Fruit fly (Drosophila melanogaster) whole organism, wandering third instar larva: ENCODE results near the gene mgr.

ENCODE experiments used
- Abd-B ChIP-seq: fragments of >200 bp; optimal IDR thresholded peaks from 2 replicates; lab custom pipeline; 2017; ENCODE audit warnings: missing biosample characterization, missing genetic modification characterization
- CG32264 ChIP-seq: fragments of 200-800 bp; sonication (Bioruptor generic); optimal IDR thresholded peaks from 2 replicates; lab custom pipeline; 2016; ENCODE audit warnings: missing biosample characterization, missing genetic modification characterization
- CG9705 ChIP-seq: fragments of 200-800 bp; sonication (Bioruptor generic); optimal IDR thresholded peaks from 2 replicates; lab custom pipeline; 2018; ENCODE audit warnings: missing biosample characterization, mild to moderate bottlenecking, missing genetic modification characterization
- CrebA ChIP-seq: fragments of 200-800 bp; sonication (Bioruptor generic); optimal IDR thresholded peaks from 2 replicates; lab custom pipeline; 2016; ENCODE audit warnings: missing biosample characterization, mild to moderate bottlenecking, missing genetic modification characterization, borderline replicate concordance
- Dfd ChIP-seq: fragments of >200 bp; optimal IDR thresholded peaks from 2 replicates; lab custom pipeline; 2017; ENCODE audit warnings: missing biosample characterization, missing genetic modification characterization
- Dif ChIP-seq: fragments of 200-275, 200-300 bp; sonication (Bioruptor generic); optimal IDR thresholded peaks from 2 replicates; lab custom pipeline; 2018; ENCODE audit warnings: missing biosample characterization, missing genetic modification characterization; ENCODE audit not compliant: partially characterized antibody
- GATAd ChIP-seq: sonication (Bioruptor generic); optimal IDR thresholded peaks from 2 replicates; lab custom pipeline; 2016; ENCODE audit warnings: missing biosample characterization, missing genetic modification characterization
- HLH106 ChIP-seq: fragments of 200-800 bp; optimal IDR thresholded peaks from 3 replicates; lab custom pipeline; 2019; ENCODE audit warnings: missing biosample characterization, mild to moderate bottlenecking, missing genetic modification characterization, moderate library complexity
- Hnf4 ChIP-seq: fragments of 200-800 bp; sonication (Bioruptor generic); optimal IDR thresholded peaks from 2 replicates; lab custom pipeline; 2016; ENCODE audit warnings: missing biosample characterization, mild to moderate bottlenecking, missing genetic modification characterization
- Hr78 ChIP-seq: fragments of >200 bp; optimal IDR thresholded peaks from 2 replicates; lab custom pipeline; 2017; ENCODE audit warnings: missing biosample characterization, missing genetic modification characterization
- Hr83 ChIP-seq: fragments of 200-300 bp; sonication (Bioruptor generic); optimal IDR thresholded peaks from 2 replicates; lab custom pipeline; 2016; ENCODE audit warnings: missing biosample characterization, mild to moderate bottlenecking, missing genetic modification characterization, moderate library complexity; ENCODE audit not compliant: poor library complexity, severe bottlenecking
- Jra ChIP-seq: sonication (Bioruptor generic); optimal IDR thresholded peaks from 2 replicates; lab custom pipeline; 2016; ENCODE audit warnings: missing biosample characterization, missing genetic modification characterization
- Mio ChIP-seq: sonication (Bioruptor generic); optimal IDR thresholded peaks from 2 replicates; lab custom pipeline; 2016; ENCODE audit warnings: missing biosample characterization, missing genetic modification characterization
- Myc ChIP-seq: fragments of >200 bp; optimal IDR thresholded peaks from 2 replicates; lab custom pipeline; 2017
- N ChIP-seq: fragments of >200 bp; optimal IDR thresholded peaks from 2 replicates; lab custom pipeline; 2018; ENCODE audit warnings: missing biosample characterization, missing external identifiers, missing genetic modification characterization
- OdsH ChIP-seq: fragments of 200-800 bp; sonication (Bioruptor generic); optimal IDR thresholded peaks from 2 replicates; lab custom pipeline; 2016; ENCODE audit warnings: missing biosample characterization, mild to moderate bottlenecking, missing genetic modification characterization
- Rel ChIP-seq, 2 experiments: fragments of 200-800 bp; sonication (Bioruptor generic) in 1 of 2; optimal IDR thresholded peaks; 2 replicates in 1 of 2; 3 replicates in 1 of 2; lab custom pipeline; 2016 to 2019; ENCODE audit warnings: mild to moderate bottlenecking in 2 of 2, missing biosample characterization in 2 of 2, missing genetic modification characterization in 2 of 2, moderate library complexity in 1 of 2
- Sp1 ChIP-seq: fragments of 200-800 bp; sonication (Bioruptor generic); optimal IDR thresholded peaks from 3 replicates; lab custom pipeline; 2019; ENCODE audit warnings: missing biosample characterization, mild to moderate bottlenecking, missing genetic modification characterization, moderate library complexity
- Vsx2 ChIP-seq: fragments of 200-300, 225-300 bp; sonication (Bioruptor generic); optimal IDR thresholded peaks from 2 replicates; lab custom pipeline; 2018; ENCODE audit warnings: missing biosample characterization, missing genetic modification characterization; ENCODE audit not compliant: partially characterized antibody
- br ChIP-seq: fragments of 200-800 bp; sonication (Bioruptor generic); optimal IDR thresholded peaks from 2 replicates; lab custom pipeline; 2016; ENCODE audit warnings: missing biosample characterization, missing genetic modification characterization
- brk ChIP-seq: fragments of 200-800 bp; sonication (Bioruptor generic); optimal IDR thresholded peaks from 2 replicates; lab custom pipeline; 2016; ENCODE audit warnings: missing biosample characterization, mild to moderate bottlenecking, missing genetic modification characterization
- dl ChIP-seq, 2 experiments: fragments of 175-275, 200-275 bp in 1 of 2; fragments of 200-275 bp in 1 of 2; sonication (Bioruptor generic); optimal IDR thresholded peaks; lab custom pipeline; 2018; ENCODE audit warnings: mild to moderate bottlenecking in 2 of 2, missing biosample characterization in 2 of 2, missing genetic modification characterization in 2 of 2, moderate library complexity in 2 of 2; ENCODE audit not compliant: partially characterized antibody in 2 of 2, insufficient read depth in 1 of 2
- dmrt93B ChIP-seq: fragments of 200-800 bp; sonication (Bioruptor generic); optimal IDR thresholded peaks from 2 replicates; lab custom pipeline; 2018; ENCODE audit warnings: missing biosample characterization, mild to moderate bottlenecking, missing genetic modification characterization
- dsf ChIP-seq: sonication (Bioruptor generic); optimal IDR thresholded peaks from 2 replicates; lab custom pipeline; 2016; ENCODE audit warnings: missing biosample characterization, missing genetic modification characterization, borderline replicate concordance
- ey ChIP-seq: fragments of 200-800 bp; sonication (Bioruptor generic); optimal IDR thresholded peaks from 2 replicates; lab custom pipeline; 2016; ENCODE audit warnings: missing biosample characterization, missing genetic modification characterization
- foxo ChIP-seq, 2 experiments: fragments of 200-800 bp; sonication (Bioruptor generic); optimal IDR thresholded peaks; 2 replicates in 1 of 2; 3 replicates in 1 of 2; lab custom pipeline; 2016 to 2017; ENCODE audit warnings: missing biosample characterization in 2 of 2, missing genetic modification characterization in 2 of 2
- fru ChIP-seq: fragments of 200-800 bp; sonication (Bioruptor generic); optimal IDR thresholded peaks from 3 replicates; lab custom pipeline; 2016; ENCODE audit warnings: missing biosample characterization, mild to moderate bottlenecking, missing genetic modification characterization
- h ChIP-seq: fragments of 200-800 bp; sonication (Bioruptor generic); optimal IDR thresholded peaks from 3 replicates; lab custom pipeline; 2016; ENCODE audit warnings: missing biosample characterization, mild to moderate bottlenecking, missing genetic modification characterization
- jim ChIP-seq: fragments of 175-275, 200-325 bp; sonication (Bioruptor generic); optimal IDR thresholded peaks from 2 replicates; lab custom pipeline; 2016; ENCODE audit warnings: missing biosample characterization, mild to moderate bottlenecking, missing genetic modification characterization
- lola ChIP-seq: fragments of >200 bp; optimal IDR thresholded peaks from 2 replicates; lab custom pipeline; 2017; ENCODE audit warnings: missing biosample characterization, missing genetic modification characterization
- pan ChIP-seq: fragments of >200 bp; optimal IDR thresholded peaks from 2 replicates; lab custom pipeline; 2017
- psq ChIP-seq: fragments of 200-800 bp; sonication (Bioruptor generic); optimal IDR thresholded peaks from 3 replicates; lab custom pipeline; 2017; ENCODE audit warnings: missing biosample characterization, mild to moderate bottlenecking, missing genetic modification characterization, moderate library complexity
- rgr ChIP-seq: fragments of 200-800 bp; sonication (Bioruptor generic); optimal IDR thresholded peaks from 3 replicates; lab custom pipeline; 2016; ENCODE audit warnings: missing biosample characterization, mild to moderate bottlenecking, missing genetic modification characterization
- sage ChIP-seq: fragments of 200-800 bp; sonication (Bioruptor generic); optimal IDR thresholded peaks from 2 replicates; lab custom pipeline; 2016; ENCODE audit warnings: missing biosample characterization, mild to moderate bottlenecking, missing genetic modification characterization
- sv ChIP-seq: fragments of 200-800 bp; sonication (Bioruptor generic); optimal IDR thresholded peaks from 3 replicates; lab custom pipeline; 2016; ENCODE audit warnings: missing biosample characterization, missing genetic modification characterization
- tai ChIP-seq: sonication (Bioruptor generic); optimal IDR thresholded peaks from 2 replicates; lab custom pipeline; 2016; ENCODE audit warnings: missing biosample characterization, missing genetic modification characterization
- usp ChIP-seq: fragments of >200 bp; optimal IDR thresholded peaks from 2 replicates; lab custom pipeline; 2017; ENCODE audit warnings: missing biosample characterization, missing genetic modification characterization
- woc ChIP-seq: sonication (Bioruptor generic); optimal IDR thresholded peaks from 2 replicates; lab custom pipeline; 2016; ENCODE audit warnings: missing biosample characterization, mild to moderate bottlenecking, missing genetic modification characterization

The mgr gene

dm6 chr3R:11431395-11431977, 21.8 kb upstream of the mgr start, which contains the start of the genes RpL24-like and CG5276:
RpL24-like (minus strand) TSS chr3R:11431582.
CG5276 (plus strand) TSS chr3R:11431738.
- TF ChIP-seq Myc (peak; percentile 92), h (GFP tag; lab: Kevin White, UChicago) (no peak), CG9705 (GFP tag; lab: Kevin White, UChicago) (no peak), Vsx2 (no peak), CrebA (GFP tag; lab: Kevin White, UChicago) (no peak)

dm6 chr3R:11430307-11430706, 20.6 kb upstream of the mgr start:
- no peak for TF ChIP-seq brk (GFP tag; lab: Kevin White, UChicago)
- no peak for TF ChIP-seq foxo (GFP tag; optimal IDR thresholded peaks at IDR 0.05; lab: Kevin White, UChicago)
- no peak for TF ChIP-seq dmrt93B (GFP tag; lab: Kevin White, UChicago)
- TF ChIP-seq pan = no peak
- no peak for TF ChIP-seq dsf (GFP tag; lab: Kevin White, UChicago)
- TF ChIP-seq Sp1 (GFP tag; lab: Kevin White, UChicago) = no peak
- TF ChIP-seq Myc = no peak
- no peak for TF ChIP-seq Dif
- no peak for TF ChIP-seq jim (GFP tag; lab: Kevin White, UChicago)
- TF ChIP-seq Hnf4 (GFP tag; lab: Kevin White, UChicago) = no peak
- TF ChIP-seq woc (GFP tag; lab: Kevin White, UChicago) = no peak
- no peak for TF ChIP-seq dl (GFP tag; optimal IDR thresholded peaks at IDR 0.05; lab: Kevin White, UChicago; ENCODE audit: insufficient read depth in 1 of 2, partially characterized antibody in 2 of 2)
- TF ChIP-seq CG32264 = no peak
- no peak for TF ChIP-seq CrebA (GFP tag; lab: Kevin White, UChicago)

- TF ChIP-seq h (GFP tag; lab: Kevin White, UChicago) (no peak), sage (GFP tag; lab: Kevin White, UChicago) (no peak), CG9705 (GFP tag; lab: Kevin White, UChicago) (no peak)
These were observed 20.1 kb upstream of the mgr start, which contains the start of gene Dtd for dm6 chr3R:11429814-11430213. Dtd (plus strand) TSS chr3R:11430061.

- TF ChIP-seq Sp1 (GFP tag; lab: Kevin White, UChicago) (peak; percentile 89), br (GFP tag; lab: Kevin White, UChicago) (peak; percentile 95), Myc (peak; percentile 98), dsf (GFP tag; lab: Kevin White, UChicago) (no peak), Vsx2 (no peak), dl (GFP tag; optimal IDR thresholded peaks at IDR 0.05; lab: Kevin White, UChicago; ENCODE audit: insufficient read depth in 1 of 2, partially characterized antibody in 2 of 2) (no peak), sv (GFP tag; lab: Kevin White, UChicago) (peak; percentile 96), OdsH (GFP tag; lab: Kevin White, UChicago) (peak; percentile 93), Hnf4 (GFP tag; lab: Kevin White, UChicago) (no peak), CG32264 (peak; percentile 66), Hr83 (peak; percentile 71), Mio (GFP tag; lab: Kevin White, UChicago) (peak; percentile 72), N (GFP tag; lab: Kevin White, UChicago) (no peak), Dif (no peak), jim (GFP tag; lab: Kevin White, UChicago) (no peak), HLH106 (tag; lab: Kevin White, UChicago) (peak; percentile 93), pan (no peak), Dfd (GFP tag; lab: Kevin White, UChicago) (no peak), woc (GFP tag; lab: Kevin White, UChicago) (peak; percentile 96), CrebA (GFP tag; lab: Kevin White, UChicago) (no peak), Rel (GFP tag; optimal IDR thresholded peaks at IDR 0.05; lab: Kevin White, UChicago) (no peak), Rel (tag; optimal IDR thresholded peaks at IDR 0.05; lab: Kevin White, UChicago) (no peak), sage (GFP tag; lab: Kevin White, UChicago) (no peak), usp (GFP tag; lab: Kevin White, UChicago) (no peak), Hr78 (GFP tag; lab: Kevin White, UChicago) (no peak), Jra (no peak), h (GFP tag; lab: Kevin White, UChicago) (peak; percentile 96), dmrt93B (GFP tag; lab: Kevin White, UChicago) (peak; percentile 93), tai (no peak), Abd-B (GFP tag; lab: Kevin White, UChicago) (no peak), rgr (GFP tag; lab: Kevin White, UChicago) (peak; percentile 95), ey (GFP tag; lab: Kevin White, UChicago) (peak; percentile 96), fru (GFP tag; lab: Kevin White, UChicago) (peak; percentile 95), foxo (GFP tag; optimal IDR thresholded peaks at IDR 0.05; lab: Kevin White, UChicago) (peak; percentile 25 to 97), brk (GFP tag; lab: Kevin White, UChicago) (no peak), GATAd (GFP tag; lab: Kevin White, UChicago) (peak; percentile 76), lola (GFP tag; lab: Kevin White, UChicago) (no peak), psq (GFP tag; lab: Kevin White, UChicago) (peak; percentile 86), CG9705 (GFP tag; lab: Kevin White, UChicago) (peak; percentile 78)
These were observed 12.0 kb upstream of the mgr start, which contains the start of the genes ninaG and Sptz for dm6 chr3R:11421643-11422122. ninaG (minus strand) TSS chr3R:11421693. Sptz (plus strand) TSS chr3R:11422092.
